Worm (Caenorhabditis elegans) whole organism, early embryonic: ENCODE data around the gene F36H12.10.

Experiments used
- F13C5.2 ChIP-seq: sonication (generic microtip); optimal IDR thresholded peaks from 2 replicates; lab custom pipeline; 2017; ENCODE audit warnings: mild to moderate bottlenecking, missing genetic modification characterization, inconsistent platforms, missing compliant biosample characterization
- ceh-13 ChIP-seq: fragments of 200-800 bp; sonication (Bioruptor generic); optimal IDR thresholded peaks from 2 replicates; lab custom pipeline; 2018; ENCODE audit warnings: mild to moderate bottlenecking, missing genetic modification characterization, missing compliant biosample characterization
- flt-1 ChIP-seq: fragments of 200-800 bp; sonication (Bioruptor generic); IDR thresholded peaks from 2 replicates; pipeline ENCODE4 v1.3.6; 2022; ENCODE audit warnings: missing genetic modification characterization, missing compliant biosample characterization
- hnd-1 ChIP-seq: sonication (generic microtip); optimal IDR thresholded peaks from 2 replicates; lab custom pipeline; 2016; ENCODE audit warnings: missing genetic modification characterization, missing compliant biosample characterization
- pes-1 ChIP-seq: fragments of 200-800 bp; sonication (Bioruptor generic); IDR thresholded peaks from 2 replicates; pipeline ENCODE4 v1.3.6; 2022; ENCODE audit warnings: missing genetic modification reagents, missing genetic modification characterization, missing compliant biosample characterization
- sea-1 ChIP-seq: fragments of 200-800 bp; sonication (Bioruptor generic); conservative IDR thresholded peaks from 2 replicates; pipeline ENCODE4 v1.3.6; 2022; ENCODE audit warnings: missing genetic modification characterization, missing compliant biosample characterization
- tbx-11 ChIP-seq: fragments of 200-800 bp; sonication (Bioruptor generic); IDR thresholded peaks from 2 replicates; pipeline ENCODE4 v1.3.6; 2022; ENCODE audit warnings: missing genetic modification characterization, missing compliant biosample characterization

DNA sequence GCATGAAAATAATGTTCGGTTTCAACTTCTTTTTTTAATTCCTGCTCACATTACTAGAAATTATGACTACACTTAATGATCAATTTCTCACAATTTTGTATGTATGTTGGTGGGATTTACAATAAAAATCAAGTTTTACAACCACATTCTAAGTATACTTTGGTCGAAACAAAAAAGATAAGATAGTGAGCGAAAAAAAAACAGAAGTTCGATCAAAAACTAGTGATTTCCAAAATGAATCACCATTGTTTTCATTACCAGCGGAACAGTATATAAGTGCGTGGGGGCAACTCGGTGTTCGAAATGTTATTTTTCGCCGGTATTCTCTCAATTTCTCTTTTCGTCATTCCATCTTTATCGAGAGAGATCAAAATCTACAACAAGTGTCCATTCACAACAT lies 24.0 kb downstream of the F36H12.10 start, which contains the start of gene thn-5:
- TF ChIP-seq ceh-13 (GFP tag; lab: Kevin White, UChicago) (no peak), tbx-11 (GFP tag; lab: Robert Waterston, UW) (no peak), hnd-1 (no peak), pes-1 (no peak), flt-1 (GFP tag; lab: Robert Waterston, UW) (no peak), sea-1 (no peak), F13C5.2 (tag; lab: Kevin White, UChicago) (no peak)
